Worm (Caenorhabditis elegans) whole organism, L1 larva: ENCODE measurements around the gene gst-18.

Experiments used
- C04F5.9 ChIP-seq: sonication (generic microtip); optimal IDR thresholded peaks from 2 replicates; lab custom pipeline; 2016; ENCODE audit warnings: missing genetic modification characterization, missing compliant biosample characterization
- C16A3.4 ChIP-seq: fragments of 150-350 bp; optimal IDR thresholded peaks from 2 replicates; lab custom pipeline; 2014; ENCODE audit warnings: missing biosample characterization, missing genetic modification characterization
- C34B4.2 ChIP-seq: sonication (generic microtip); optimal IDR thresholded peaks from 2 replicates; lab custom pipeline; 2017; ENCODE audit warnings: mild to moderate bottlenecking, missing genetic modification characterization, missing compliant biosample characterization
- F16B12.6 ChIP-seq: fragments of 150-350 bp; optimal IDR thresholded peaks from 2 replicates; lab custom pipeline; 2014; ENCODE audit warnings: missing biosample characterization, missing genetic modification characterization
- blmp-1 ChIP-seq: fragments of 150-350 bp; optimal IDR thresholded peaks from 2 replicates; lab custom pipeline; 2014; ENCODE audit warnings: missing biosample characterization, missing genetic modification characterization
- ceh-8 ChIP-seq: fragments of 200-800 bp; sonication (Bioruptor generic); optimal IDR thresholded peaks from 2 replicates; lab custom pipeline; 2018; ENCODE audit warnings: mild to moderate bottlenecking, missing genetic modification characterization, moderate library complexity, missing compliant biosample characterization
- ceh-88 ChIP-seq: fragments of 200-800 bp; sonication (Bioruptor generic); IDR thresholded peaks from 2 replicates; pipeline ENCODE4 v1.3.6; 2022; ENCODE audit warnings: missing genetic modification characterization, missing compliant biosample characterization
- ceh-90 ChIP-seq: sonication (generic microtip); optimal IDR thresholded peaks from 2 replicates; lab custom pipeline; 2016; ENCODE audit warnings: missing genetic modification characterization, missing compliant biosample characterization
- dsc-1 ChIP-seq: sonication (generic microtip); optimal IDR thresholded peaks from 2 replicates; lab custom pipeline; 2016; ENCODE audit warnings: mild to moderate bottlenecking, missing genetic modification characterization, missing compliant biosample characterization
- efl-1 ChIP-seq, 4 experiments: fragments of 150-350 bp; optimal IDR thresholded peaks in 3 of 4; peaks in 1 of 4; 1 replicate in 1 of 4; 2 replicates in 3 of 4; lab custom pipeline; 2014; ENCODE audit warnings: missing biosample characterization in 2 of 4, missing genetic modification characterization in 2 of 4, missing genetic modification reagents in 2 of 4
- efl-3 ChIP-seq: fragments of 200-800 bp; sonication (Bioruptor generic); optimal IDR thresholded peaks from 2 replicates; lab custom pipeline; 2018; ENCODE audit warnings: mild to moderate bottlenecking, missing genetic modification characterization, missing compliant biosample characterization
- egl-13 ChIP-seq: sonication (generic microtip); optimal IDR thresholded peaks from 2 replicates; lab custom pipeline; 2016; ENCODE audit warnings: missing genotype, missing genetic modification reagents, missing genetic modification characterization, missing compliant biosample characterization
- egl-27 ChIP-seq, 2 experiments: fragments of 150-350 bp in 1 of 2; sonication (generic microtip); optimal IDR thresholded peaks; 3 replicates each; lab custom pipeline; 2017 to 2018; ENCODE audit warnings: missing biosample characterization in 2 of 2, missing genetic modification characterization in 2 of 2, missing genetic modification reagents in 2 of 2
- elt-3 ChIP-seq, 6 experiments: fragments of 150-350 bp in 1 of 6; sonication (generic microtip); optimal IDR thresholded peaks; 2 replicates each; lab custom pipeline; 2017 to 2018; ENCODE audit warnings: missing biosample characterization in 6 of 6, missing genetic modification characterization in 6 of 6, inconsistent platforms in 1 of 6
- fkh-10 ChIP-seq: sonication (generic microtip); optimal IDR thresholded peaks from 2 replicates; lab custom pipeline; 2017; ENCODE audit warnings: missing biosample characterization, missing genetic modification reagents, missing genetic modification characterization
- fkh-4 ChIP-seq: sonication (generic microtip); optimal IDR thresholded peaks from 2 replicates; lab custom pipeline; 2016; ENCODE audit warnings: missing compliant biosample characterization, missing genetic modification characterization, borderline replicate concordance
- fkh-8 ChIP-seq: sonication (generic microtip); optimal IDR thresholded peaks from 2 replicates; lab custom pipeline; 2016; ENCODE audit warnings: mild to moderate bottlenecking, missing genetic modification characterization, missing compliant biosample characterization
- fos-1 ChIP-seq: fragments of 150-350 bp; optimal IDR thresholded peaks from 2 replicates; lab custom pipeline; 2014; ENCODE audit warnings: missing biosample characterization, missing genetic modification characterization
- hlh-4 ChIP-seq: sonication (generic microtip); optimal IDR thresholded peaks from 2 replicates; lab custom pipeline; 2016; ENCODE audit warnings: mild to moderate bottlenecking, missing genetic modification characterization, missing compliant biosample characterization
- hpl-2 ChIP-seq: fragments of 150-350 bp; optimal IDR thresholded peaks from 2 replicates; lab custom pipeline; 2014; ENCODE audit warnings: missing biosample characterization, missing genetic modification reagents, missing genetic modification characterization
- irx-1 ChIP-seq: sonication (generic microtip); optimal IDR thresholded peaks from 2 replicates; lab custom pipeline; 2016; ENCODE audit warnings: missing genetic modification characterization, missing compliant biosample characterization
- isw-1 ChIP-seq: fragments of 200-800 bp; sonication (Bioruptor generic); IDR thresholded peaks from 2 replicates; pipeline ENCODE4 v1.3.6; 2022; ENCODE audit warnings: missing genetic modification characterization, missing compliant biosample characterization
- lin-13 ChIP-seq: fragments of 150-350 bp; optimal IDR thresholded peaks from 2 replicates; lab custom pipeline; 2014; ENCODE audit warnings: missing biosample characterization, missing genetic modification reagents, missing genetic modification characterization
- lin-15B ChIP-seq: fragments of 150-350 bp; sonication (generic microtip); optimal IDR thresholded peaks from 3 replicates; lab custom pipeline; 2014; ENCODE audit warnings: missing biosample characterization, missing genetic modification characterization
- lin-35 ChIP-seq, 2 experiments: fragments of 150-350 bp; optimal IDR thresholded peaks; 2 replicates each; lab custom pipeline; 2014; ENCODE audit warnings: missing biosample characterization in 2 of 2, missing genetic modification characterization in 2 of 2, missing genetic modification reagents in 2 of 2
- lin-39 ChIP-seq: fragments of 150-350 bp; optimal IDR thresholded peaks from 2 replicates; lab custom pipeline; 2014; ENCODE audit warnings: missing biosample characterization, missing genetic modification reagents, missing genetic modification characterization
- lir-3 ChIP-seq: sonication (generic microtip); optimal IDR thresholded peaks from 2 replicates; lab custom pipeline; 2016; ENCODE audit warnings: mild to moderate bottlenecking, missing genetic modification characterization, moderate library complexity, missing compliant biosample characterization; ENCODE audit not compliant: poor library complexity
- mab-9 ChIP-seq: fragments of 200-800 bp; sonication (Bioruptor generic); IDR thresholded peaks from 2 replicates; pipeline ENCODE4 v1.3.6; 2022; ENCODE audit warnings: missing genetic modification reagents, missing genetic modification characterization, missing compliant biosample characterization
- mep-1 ChIP-seq: fragments of 150-350 bp; optimal IDR thresholded peaks from 2 replicates; lab custom pipeline; 2014; ENCODE audit warnings: missing biosample characterization, missing genetic modification characterization
- nhr-19 ChIP-seq: fragments of 200-800 bp; sonication (Bioruptor generic); conservative IDR thresholded peaks from 2 replicates; pipeline ENCODE4 v1.3.6; 2022; ENCODE audit warnings: missing genetic modification characterization, missing compliant biosample characterization
- nhr-20 ChIP-seq: sonication (generic microtip); optimal IDR thresholded peaks from 2 replicates; lab custom pipeline; 2016; ENCODE audit warnings: mild to moderate bottlenecking, missing genetic modification characterization, missing compliant biosample characterization
- nhr-28 ChIP-seq: fragments of 150-350 bp; optimal IDR thresholded peaks from 2 replicates; lab custom pipeline; 2014; ENCODE audit warnings: missing biosample characterization, missing genetic modification characterization
- nhr-77 ChIP-seq: fragments of 150-350 bp; optimal IDR thresholded peaks from 2 replicates; lab custom pipeline; 2014; ENCODE audit warnings: missing biosample characterization, missing genetic modification characterization
- nhr-84 ChIP-seq: sonication (generic microtip); optimal IDR thresholded peaks from 2 replicates; lab custom pipeline; 2017; ENCODE audit warnings: missing biosample characterization, missing genetic modification characterization
- nhr-85 ChIP-seq: sonication (generic microtip); peaks from one replicate; lab custom pipeline; 2016; ENCODE audit warnings: missing genetic modification characterization, inconsistent platforms, missing compliant biosample characterization
- nhr-90 ChIP-seq: sonication (generic microtip); optimal IDR thresholded peaks from 2 replicates; lab custom pipeline; 2016; ENCODE audit warnings: mild to moderate bottlenecking, missing genetic modification characterization, missing compliant biosample characterization; ENCODE audit not compliant: poor library complexity
- pqm-1 ChIP-seq: sonication (generic microtip); optimal IDR thresholded peaks from 3 replicates; lab custom pipeline; 2017; ENCODE audit warnings: missing biosample characterization, missing genetic modification characterization
- skn-1 ChIP-seq: fragments of 150-350 bp; optimal IDR thresholded peaks from 2 replicates; lab custom pipeline; 2014; ENCODE audit warnings: missing biosample characterization, missing genetic modification characterization
- snpc-4 ChIP-seq: fragments of 150-350 bp; optimal IDR thresholded peaks from 2 replicates; lab custom pipeline; 2014; ENCODE audit warnings: missing biosample characterization, missing genetic modification characterization
- snu-23 ChIP-seq: sonication (generic microtip); optimal IDR thresholded peaks from 2 replicates; lab custom pipeline; 2016; ENCODE audit warnings: missing genetic modification characterization, missing compliant biosample characterization
- sox-4 ChIP-seq: sonication (generic microtip); optimal IDR thresholded peaks from 2 replicates; lab custom pipeline; 2016; ENCODE audit warnings: missing genetic modification characterization, missing compliant biosample characterization
- swsn-7 ChIP-seq: sonication (generic microtip); optimal IDR thresholded peaks from 2 replicates; lab custom pipeline; 2016; ENCODE audit warnings: missing genetic modification characterization, missing compliant biosample characterization
- tbx-2 ChIP-seq: sonication (generic microtip); optimal IDR thresholded peaks from 2 replicates; lab custom pipeline; 2016; ENCODE audit warnings: missing genetic modification characterization, missing compliant biosample characterization
- unc-130 ChIP-seq: fragments of 150-350 bp; optimal IDR thresholded peaks from 2 replicates; lab custom pipeline; 2017; ENCODE audit warnings: missing biosample characterization, missing genetic modification characterization, inconsistent platforms
- unc-62 ChIP-seq: fragments of 150-350 bp; optimal IDR thresholded peaks from 2 replicates; lab custom pipeline; 2014; ENCODE audit warnings: missing biosample characterization, missing genetic modification reagents, missing genetic modification characterization
- ztf-4 ChIP-seq: fragments of 150-350 bp; optimal IDR thresholded peaks from 2 replicates; lab custom pipeline; 2014; ENCODE audit warnings: missing biosample characterization, missing genetic modification characterization

gst-18 gene

ce11 chrII:13638576-13638975, 7.9 kb upstream of the gst-18 start (continued):
- TF ChIP-seq efl-1 (optimal IDR thresholded peaks at IDR 0.05; lab: Kevin White, UChicago): no peak
- no peak for TF ChIP-seq efl-1 (GFP tag; optimal IDR thresholded peaks at IDR 0.05 in 1 of 2; lab: Kevin White, UChicago)
- no peak for TF ChIP-seq sox-4
- TF ChIP-seq blmp-1 (tag; lab: Kevin White, UChicago): peak; percentile 72
- no peak for TF ChIP-seq ztf-4 (tag; lab: Kevin White, UChicago)
- peak; percentile 33 for TF ChIP-seq snu-23 (GFP tag; lab: Kevin White, UChicago)
- TF ChIP-seq fkh-4 (tag; lab: Kevin White, UChicago): no peak
- no peak for TF ChIP-seq lin-39 (tag; lab: Kevin White, UChicago)
- TF ChIP-seq ceh-90 (tag; lab: Kevin White, UChicago): no peak
- TF ChIP-seq C16A3.4 (tag; lab: Kevin White, UChicago): peak; percentile 30
- TF ChIP-seq unc-130 (tag; lab: Kevin White, UChicago): no peak
- no peak for TF ChIP-seq skn-1
- TF ChIP-seq nhr-28 (tag; lab: Kevin White, UChicago): no peak
- no peak for TF ChIP-seq tbx-2 (tag; lab: Kevin White, UChicago)
- no peak for TF ChIP-seq irx-1
- peak in 2 of 6 experiments; percentile 19 to 32 for TF ChIP-seq elt-3 (tag; optimal IDR thresholded peaks at IDR 0.05; lab: Kevin White, UChicago)
- no peak for TF ChIP-seq fkh-10
- no peak for TF ChIP-seq pqm-1 (tag; lab: Kevin White, UChicago)
- TF ChIP-seq nhr-20 (tag; lab: Kevin White, UChicago): peak; percentile 69
- no peak for TF ChIP-seq F16B12.6
- TF ChIP-seq C34B4.2 (tag; lab: Kevin White, UChicago): no peak
- TF ChIP-seq nhr-90: peak; percentile 56
- no peak for TF ChIP-seq fkh-8
- no peak for TF ChIP-seq dsc-1 (tag; lab: Kevin White, UChicago)
- no peak for TF ChIP-seq fos-1
- no peak for TF ChIP-seq egl-13
- no peak for TF ChIP-seq unc-62

- TF ChIP-seq F16B12.6 (no peak), nhr-85 (tag; lab: Kevin White, UChicago) (peak; percentile 78), fos-1 (no peak), nhr-84 (tag; lab: Kevin White, UChicago) (no peak), nhr-19 (GFP tag; lab: Robert Waterston, UW) (0 out of 2 replicates have a peak, but pooled peaks have one; percentile 35), ceh-8 (GFP tag; lab: Kevin White, UChicago) (no peak), nhr-77 (tag; lab: Kevin White, UChicago) (no peak), efl-1 (optimal IDR thresholded peaks at IDR 0.05; lab: Kevin White, UChicago) (no peak), efl-1 (GFP tag; optimal IDR thresholded peaks at IDR 0.05 in 1 of 2; lab: Kevin White, UChicago) (peak in 1 of 2 experiments; percentile 69), lir-3 (tag; lab: Kevin White, UChicago) (no peak), isw-1 (GFP tag; lab: Robert Waterston, UW) (no peak), hpl-2 (GFP tag; lab: Kevin White, UChicago) (no peak), lin-35 (GFP tag; optimal IDR thresholded peaks at IDR 0.05; lab: Kevin White, UChicago) (peak in 1 of 2 experiments; percentile 44), egl-27 (tag; optimal IDR thresholded peaks at IDR 0.05; lab: Kevin White, UChicago) (no peak)
- TF ChIP-seq, all 84 proteins: peak for 4
These were observed 7.3 kb upstream of the gst-18 start, which contains the start of gene phdh-1 for ce11 chrII:13637941-13638489. Gene phdh-1, minus strand, starts transcription at chrII:13638480.

ce11 chrII:13637464-13637863, 6.8 kb upstream of the gst-18 start:
- TF ChIP-seq unc-130 (tag; lab: Kevin White, UChicago) (no peak), nhr-19 (GFP tag; lab: Robert Waterston, UW) (no peak), egl-27 (tag; optimal IDR thresholded peaks at IDR 0.05; lab: Kevin White, UChicago) (no peak), isw-1 (GFP tag; lab: Robert Waterston, UW) (no peak), swsn-7 (tag; lab: Kevin White, UChicago) (no peak), mep-1 (no peak), ceh-88 (GFP tag; lab: Robert Waterston, UW) (no peak), lin-15B (tag; lab: Kevin White, UChicago) (no peak), mab-9 (GFP tag; lab: Robert Waterston, UW) (no peak), lin-13 (no peak), hlh-4 (tag; lab: Kevin White, UChicago) (no peak), nhr-20 (tag; lab: Kevin White, UChicago) (no peak), C04F5.9 (tag; lab: Kevin White, UChicago) (no peak), nhr-84 (tag; lab: Kevin White, UChicago) (no peak), lin-39 (tag; lab: Kevin White, UChicago) (no peak), elt-3 (tag; optimal IDR thresholded peaks at IDR 0.05; lab: Kevin White, UChicago) (no peak), snpc-4 (no peak), efl-3 (GFP tag; lab: Kevin White, UChicago) (no peak), dsc-1 (tag; lab: Kevin White, UChicago) (no peak)
